Fruit fly (Drosophila melanogaster) whole organism, embryonic: ENCODE data around the gene CG14631.

Source experiments
- Atf3 ChIP-seq: fragments of 200-800 bp; sonication (Bioruptor generic); optimal IDR thresholded peaks from 3 replicates; lab custom pipeline; 2016; ENCODE audit warnings: missing biosample characterization, missing genetic modification characterization
- Bdp1 ChIP-seq: fragments of 200-800 bp; sonication (Bioruptor generic); optimal IDR thresholded peaks from 3 replicates; lab custom pipeline; 2016; ENCODE audit warnings: missing biosample characterization, missing genetic modification characterization
- CG10543 ChIP-seq: fragments of 200-800 bp; sonication (Bioruptor generic); optimal IDR thresholded peaks from 3 replicates; lab custom pipeline; 2017; ENCODE audit warnings: missing biosample characterization, mild to moderate bottlenecking, missing genetic modification characterization, moderate library complexity
- CG13287 ChIP-seq: fragments of 200-800 bp; sonication (Bioruptor generic); IDR thresholded peaks from 2 replicates; pipeline ENCODE4 v1.3.6; 2022; ENCODE audit warnings: missing biosample characterization, missing genetic modification characterization; ENCODE audit not compliant: partially characterized antibody
- CG15514 ChIP-seq: fragments of 200-800 bp; sonication (Bioruptor generic); optimal IDR thresholded peaks from 3 replicates; lab custom pipeline; 2017; ENCODE audit warnings: missing biosample characterization, missing genetic modification characterization, mild to moderate bottlenecking, moderate library complexity, missing genetic modification reagents
- CG17359 ChIP-seq: fragments of 200-800 bp; sonication (Bioruptor generic); optimal IDR thresholded peaks from 3 replicates; lab custom pipeline; 2018; ENCODE audit warnings: missing biosample characterization, mild to moderate bottlenecking, missing genetic modification characterization, moderate library complexity
- CG18476 ChIP-seq: fragments of 200-800 bp; sonication (Bioruptor generic); optimal IDR thresholded peaks from 2 replicates; lab custom pipeline; 2016; ENCODE audit warnings: missing biosample characterization, mild to moderate bottlenecking, missing genetic modification characterization
- CG2120 ChIP-seq: fragments of 200-800 bp; sonication (Bioruptor generic); optimal IDR thresholded peaks from 3 replicates; lab custom pipeline; 2016; ENCODE audit warnings: missing biosample characterization, missing genetic modification characterization
- CG2712 ChIP-seq: fragments of 200-800 bp; optimal IDR thresholded peaks from 3 replicates; lab custom pipeline; 2019; ENCODE audit warnings: missing biosample characterization, mild to moderate bottlenecking, missing genetic modification characterization, moderate library complexity
- CG2875 ChIP-seq: fragments of 200-800 bp; sonication (Bioruptor generic); optimal IDR thresholded peaks from 2 replicates; lab custom pipeline; 2017; ENCODE audit warnings: missing biosample characterization, mild to moderate bottlenecking, missing genetic modification characterization, missing genetic modification reagents
- CG4730 ChIP-seq: fragments of 200-800 bp; sonication (Bioruptor generic); IDR thresholded peaks from 2 replicates; pipeline ENCODE4 v1.3.6; 2022; ENCODE audit warnings: missing biosample characterization, missing genetic modification characterization
- CG4854 ChIP-seq: fragments of 200-800 bp; sonication (Bioruptor generic); optimal IDR thresholded peaks from 2 replicates; lab custom pipeline; 2016; ENCODE audit warnings: missing biosample characterization, missing genetic modification characterization, inconsistent platforms
- CG5245 ChIP-seq: fragments of 200-800 bp; sonication (Bioruptor generic); optimal IDR thresholded peaks from 3 replicates; lab custom pipeline; 2016; ENCODE audit warnings: missing biosample characterization, missing genetic modification characterization
- CG7963 ChIP-seq: fragments of 200-800 bp; sonication (Bioruptor generic); IDR thresholded peaks from 3 replicates; pipeline ENCODE4 v1.3.6; 2022; ENCODE audit warnings: missing biosample characterization, missing genetic modification characterization; ENCODE audit not compliant: partially characterized antibody
- CG8281 ChIP-seq: fragments of 200-800 bp; sonication (Bioruptor generic); optimal IDR thresholded peaks from 2 replicates; lab custom pipeline; 2018; ENCODE audit warnings: missing biosample characterization, mild to moderate bottlenecking, missing genetic modification characterization, moderate library complexity
- CHES-1-like ChIP-seq: fragments of 200-800 bp; sonication (Bioruptor generic); optimal IDR thresholded peaks from 2 replicates; lab custom pipeline; 2016; ENCODE audit warnings: missing biosample characterization, missing genetic modification characterization
- E2f2 ChIP-seq: fragments of 200-800 bp; sonication (Bioruptor generic); IDR thresholded peaks from 2 replicates; pipeline ENCODE4 v1.3.6; 2022; ENCODE audit warnings: missing biosample characterization, missing genetic modification characterization
- Fer1 ChIP-seq: fragments of 200-800 bp; sonication (Bioruptor generic); optimal IDR thresholded peaks from 2 replicates; lab custom pipeline; 2017; ENCODE audit warnings: missing biosample characterization, mild to moderate bottlenecking, missing genetic modification characterization
- HLHmδ ChIP-seq: fragments of 200-800 bp; sonication (Bioruptor generic); optimal IDR thresholded peaks from 2 replicates; lab custom pipeline; 2018; ENCODE audit warnings: missing biosample characterization, mild to moderate bottlenecking, missing genetic modification characterization, moderate library complexity
- Hand ChIP-seq: fragments of 200-800 bp; sonication (Bioruptor generic); optimal IDR thresholded peaks from 2 replicates; lab custom pipeline; 2017; ENCODE audit warnings: mild to moderate bottlenecking, missing biosample characterization, missing genetic modification reagents, missing genetic modification characterization
- Hr39 ChIP-seq: fragments of >200 bp; optimal IDR thresholded peaks from 2 replicates; lab custom pipeline; 2017
- Hr78 ChIP-seq, 2 experiments: fragments of 200-800 bp in 1 of 2; fragments of >200 bp in 1 of 2; sonication (Bioruptor generic) in 1 of 2; optimal IDR thresholded peaks; 2 replicates each; lab custom pipeline; 2017 to 2019; ENCODE audit warnings: missing biosample characterization in 2 of 2, missing genetic modification characterization in 2 of 2, mild to moderate bottlenecking in 1 of 2, moderate library complexity in 1 of 2
- Hsf ChIP-seq: fragments of 200-800 bp; sonication (Bioruptor generic); optimal IDR thresholded peaks from 3 replicates; lab custom pipeline; 2016; ENCODE audit warnings: missing biosample characterization, missing genetic modification characterization
- Lpt ChIP-seq: fragments of >200 bp; optimal IDR thresholded peaks from 2 replicates; lab custom pipeline; 2018; ENCODE audit warnings: missing biosample characterization, missing genetic modification characterization
- Max ChIP-seq: fragments of 200-800 bp; sonication (Bioruptor generic); optimal IDR thresholded peaks from 2 replicates; lab custom pipeline; 2016; ENCODE audit warnings: missing biosample characterization, mild to moderate bottlenecking, missing genetic modification characterization
- Poxn ChIP-seq: fragments of 200-800 bp; sonication (Bioruptor generic); IDR thresholded peaks from 2 replicates; pipeline ENCODE4 v1.3.6; 2022; ENCODE audit warnings: missing biosample characterization, missing genetic modification characterization
- Ravus ChIP-seq: fragments of 200-800 bp; sonication (Bioruptor generic); IDR thresholded peaks from 2 replicates; pipeline ENCODE4 v1.3.6; 2022; ENCODE audit warnings: missing biosample characterization, missing genetic modification characterization
- TFAM ChIP-seq: fragments of 200-800 bp; sonication (Bioruptor generic); optimal IDR thresholded peaks from 2 replicates; lab custom pipeline; 2017; ENCODE audit warnings: missing biosample characterization, missing genetic modification characterization, inconsistent platforms
- Xbp1 ChIP-seq: fragments of 200-800 bp; sonication (Bioruptor generic); optimal IDR thresholded peaks from 3 replicates; lab custom pipeline; 2016; ENCODE audit warnings: missing biosample characterization, mild to moderate bottlenecking, missing genetic modification characterization
- amos ChIP-seq: fragments of 200-800 bp; sonication (Bioruptor generic); IDR thresholded peaks from 2 replicates; pipeline ENCODE4 v1.3.6; 2022; ENCODE audit warnings: missing biosample characterization, missing genetic modification characterization; ENCODE audit not compliant: partially characterized antibody
- bigmax ChIP-seq: fragments of 200-800 bp; sonication (Bioruptor generic); optimal IDR thresholded peaks from 2 replicates; lab custom pipeline; 2018; ENCODE audit warnings: missing biosample characterization, mild to moderate bottlenecking, missing genetic modification characterization
- cad ChIP-seq: fragments of >200 bp; optimal IDR thresholded peaks from 2 replicates; lab custom pipeline; 2017; ENCODE audit warnings: missing biosample characterization, missing genetic modification characterization
- dan ChIP-seq: fragments of 200-800 bp; sonication (Bioruptor generic); IDR thresholded peaks from 2 replicates; pipeline ENCODE4 v1.3.6; 2022; ENCODE audit warnings: missing biosample characterization, missing genetic modification characterization
- dmrt11E ChIP-seq: fragments of 200-800 bp; sonication (Bioruptor generic); optimal IDR thresholded peaks from 3 replicates; lab custom pipeline; 2018; ENCODE audit warnings: missing biosample characterization, mild to moderate bottlenecking, missing genetic modification characterization, moderate library complexity
- emc ChIP-seq: fragments of 200-800 bp; sonication (Bioruptor generic); optimal IDR thresholded peaks from 2 replicates; lab custom pipeline; 2016; ENCODE audit warnings: missing biosample characterization, missing genetic modification characterization
- ems ChIP-seq: fragments of 200-800 bp; sonication (Bioruptor generic); optimal IDR thresholded peaks from 3 replicates; lab custom pipeline; 2016; ENCODE audit warnings: missing biosample characterization, missing genetic modification characterization
- eyg ChIP-seq: fragments of 200-800 bp; sonication (Bioruptor generic); optimal IDR thresholded peaks from 3 replicates; lab custom pipeline; 2016; ENCODE audit warnings: missing biosample characterization, missing genetic modification characterization
- ftz-f1 ChIP-seq: fragments of 200-800 bp; sonication (Bioruptor generic); optimal IDR thresholded peaks from 2 replicates; lab custom pipeline; 2016; ENCODE audit warnings: missing biosample characterization, missing genetic modification characterization
- gcm ChIP-seq: fragments of 200-800 bp; sonication (Bioruptor generic); optimal IDR thresholded peaks from 2 replicates; lab custom pipeline; 2019; ENCODE audit warnings: missing biosample characterization, mild to moderate bottlenecking, missing genetic modification characterization, moderate library complexity
- gt ChIP-seq: fragments of 200-800 bp; sonication (Bioruptor generic); IDR thresholded peaks from 2 replicates; pipeline ENCODE4 v1.3.6; 2022; ENCODE audit warnings: missing biosample characterization, missing genetic modification characterization
- insv ChIP-seq, 2 experiments: fragments of 200-800 bp; sonication (Bioruptor generic); optimal IDR thresholded peaks; 3 replicates each; lab custom pipeline; 2016 to 2018; ENCODE audit warnings: missing biosample characterization in 2 of 2, missing genetic modification characterization in 2 of 2
- inv ChIP-seq: fragments of 200-800 bp; sonication (Bioruptor generic); IDR thresholded peaks from 2 replicates; pipeline ENCODE4 v1.3.6; 2022; ENCODE audit warnings: missing biosample characterization, missing genetic modification characterization; ENCODE audit not compliant: partially characterized antibody
- otp ChIP-seq: fragments of 200-800 bp; sonication (Bioruptor generic); IDR thresholded peaks from 3 replicates; pipeline ENCODE4, ENCODE4 v1.3.6; 2022; ENCODE audit warnings: missing biosample characterization, missing genetic modification characterization
- sens-2 ChIP-seq: fragments of 200-800 bp; sonication (Bioruptor generic); IDR thresholded peaks from 2 replicates; pipeline ENCODE4 v1.3.6; 2022; ENCODE audit warnings: missing biosample characterization, missing genetic modification characterization
- sisA ChIP-seq: fragments of 200-800 bp; sonication (Bioruptor generic); IDR thresholded peaks from 2 replicates; pipeline ENCODE4 v1.3.6; 2022; ENCODE audit warnings: missing biosample characterization, missing genetic modification characterization
- stwl ChIP-seq: fragments of 200-800 bp; sonication (Bioruptor generic); optimal IDR thresholded peaks from 3 replicates; lab custom pipeline; 2018; ENCODE audit warnings: missing biosample characterization, mild to moderate bottlenecking, missing genetic modification characterization, moderate library complexity
- tin ChIP-seq: fragments of 200-800 bp; sonication (Bioruptor generic); optimal IDR thresholded peaks from 3 replicates; lab custom pipeline; 2016; ENCODE audit warnings: missing biosample characterization, missing genetic modification characterization
- tio ChIP-seq: fragments of 200-800 bp; sonication (Bioruptor generic); optimal IDR thresholded peaks from 2 replicates; lab custom pipeline; 2017; ENCODE audit warnings: missing biosample characterization, missing genetic modification characterization, inconsistent platforms
- wor ChIP-seq: fragments of 200-800 bp; sonication (Bioruptor generic); IDR thresholded peaks from 2 replicates; pipeline ENCODE4 v1.3.6; 2022; ENCODE audit warnings: missing biosample characterization, missing genetic modification characterization
- zen2 ChIP-seq: fragments of 200-800 bp; sonication (Bioruptor generic); IDR thresholded peaks from 3 replicates; pipeline ENCODE4 v1.3.6; 2022; ENCODE audit warnings: missing biosample characterization, missing genetic modification characterization; ENCODE audit not compliant: partially characterized antibody

The CG14631 gene

dm6 chrX:1052684-1053389 lies 41.0 kb downstream of the CG14631 start (continued):
- TF ChIP-seq Lpt (GFP tag; lab: Kevin White, UChicago) (no peak), Xbp1 (peak; percentile 43), cad (no peak), Hr78 (GFP tag; optimal IDR thresholded peaks at IDR 0.05; lab: Kevin White, UChicago) (peak in 1 of 2 experiments; percentile 9), CG10543 (no peak), wor (GFP tag; lab: Robert Waterston, UW) (peak; percentile 17; the same call in 1 of the 2 replicates), CG18476 (no peak), CG4730 (no peak), dan (GFP tag; lab: Robert Waterston, UW) (no peak), CG15514 (GFP tag; lab: Kevin White, UChicago) (peak; percentile 14), sisA (GFP tag; lab: Robert Waterston, UW) (peak; percentile 55; the same call in 1 of the 2 replicates), Atf3 (no peak), HLHmδ (GFP tag; lab: Kevin White, UChicago) (no peak), CG2712 (tag; lab: Kevin White, UChicago) (peak; percentile 53), stwl (tag; lab: Kevin White, UChicago) (no peak), inv (GFP tag; lab: Robert Waterston, UW) (no peak), gcm (GFP tag; lab: Kevin White, UChicago) (no peak), tin (peak; percentile 62), Hr39 (lab: Kevin White, UChicago) (no peak), bigmax (GFP tag; lab: Kevin White, UChicago) (no peak), CHES-1-like (GFP tag; lab: Kevin White, UChicago) (no peak), eyg (no peak), Ravus (GFP tag; lab: Robert Waterston, UW) (no peak), ftz-f1 (GFP tag; lab: Kevin White, UChicago) (no peak), CG7963 (GFP tag; lab: Robert Waterston, UW) (no peak), Hand (GFP tag; lab: Kevin White, UChicago) (no peak), E2f2 (peak; percentile 12; the same call in 1 of the 2 replicates), TFAM (GFP tag; lab: Kevin White, UChicago) (no peak), CG2120 (GFP tag; lab: Kevin White, UChicago) (peak; percentile 37), tio (GFP tag; lab: Kevin White, UChicago) (no peak), CG2875 (GFP tag; lab: Kevin White, UChicago) (peak; percentile 10), Hsf (GFP tag; lab: Kevin White, UChicago) (peak; percentile 16), Bdp1 (GFP tag; lab: Kevin White, UChicago) (no peak), sens-2 (GFP tag; lab: Robert Waterston, UW) (no peak), Fer1 (GFP tag; lab: Kevin White, UChicago) (no peak), amos (no peak), otp (GFP tag; lab: Robert Waterston, UW) (0 out of 3 replicates have a peak, but pooled peaks have one; percentile 10), CG13287 (GFP tag; lab: Robert Waterston, UW) (no peak), CG8281 (no peak), zen2 (no peak), emc (GFP tag; lab: Kevin White, UChicago) (no peak), Poxn (GFP tag; lab: Robert Waterston, UW) (no peak), insv (GFP tag; optimal IDR thresholded peaks at IDR 0.05; lab: Kevin White, UChicago) (no peak), ems (peak; percentile 36), CG4854 (GFP tag; lab: Kevin White, UChicago) (no peak), Max (GFP tag; lab: Kevin White, UChicago) (peak; percentile 14), CG5245 (peak; percentile 21), CG17359 (tag; lab: Kevin White, UChicago) (peak; percentile 58), dmrt11E (tag; lab: Kevin White, UChicago) (peak; percentile 52), gt (GFP tag; lab: Robert Waterston, UW) (no peak)
